Fruit fly (Drosophila melanogaster) whole organism, embryonic: Measurements from ENCODE around the gene HIP-R.

Source experiments
- Awh ChIP-seq: fragments of 200-800 bp; sonication (Bioruptor generic); IDR thresholded peaks from 2 replicates; pipeline ENCODE4, ENCODE4 v1.3.6; 2022; ENCODE audit warnings: missing biosample characterization, missing genetic modification characterization
- B-H2 ChIP-seq: fragments of 200-800 bp; sonication (Bioruptor generic); optimal IDR thresholded peaks from 2 replicates; lab custom pipeline; 2018; ENCODE audit warnings: missing biosample characterization, mild to moderate bottlenecking, missing genetic modification characterization
- BEAF-32 ChIP-seq: fragments of 200-800 bp; sonication (Bioruptor generic); optimal IDR thresholded peaks from 3 replicates; lab custom pipeline; 2017; ENCODE audit warnings: missing biosample characterization, missing genetic modification characterization, mild to moderate bottlenecking, moderate library complexity, missing genetic modification reagents
- Bgb ChIP-seq: fragments of 200-800 bp; sonication (Bioruptor generic); IDR thresholded peaks from 2 replicates; pipeline ENCODE4 v1.3.6; 2022; ENCODE audit warnings: missing biosample characterization, missing genetic modification characterization; ENCODE audit not compliant: partially characterized antibody
- CG10565 ChIP-seq: fragments of 200-800 bp; sonication (Bioruptor generic); optimal IDR thresholded peaks from 3 replicates; lab custom pipeline; 2016; ENCODE audit warnings: missing biosample characterization, mild to moderate bottlenecking, missing genetic modification characterization
- CG10959 ChIP-seq: fragments of 200-800 bp; sonication (Bioruptor generic); IDR thresholded peaks from 2 replicates; pipeline ENCODE4 v1.3.6; 2022; ENCODE audit warnings: missing biosample characterization, missing genetic modification characterization
- CG11560 ChIP-seq: fragments of 200-800 bp; sonication (Bioruptor generic); IDR thresholded peaks from 3 replicates; pipeline ENCODE4 v1.3.6; 2022; ENCODE audit warnings: missing biosample characterization, missing genetic modification characterization
- CG11695 ChIP-seq: fragments of 200-800 bp; sonication (Bioruptor generic); IDR thresholded peaks from 3 replicates; pipeline ENCODE4 v1.3.6; 2022; ENCODE audit warnings: missing biosample characterization, missing genetic modification characterization
- CG11696 ChIP-seq: fragments of 200-800 bp; sonication (Bioruptor generic); IDR thresholded peaks from 2 replicates; pipeline ENCODE4 v1.3.6; 2022; ENCODE audit warnings: missing biosample characterization, missing genetic modification characterization
- CG12071 ChIP-seq: fragments of 200-800 bp; sonication (Bioruptor generic); optimal IDR thresholded peaks from 3 replicates; lab custom pipeline; 2018; ENCODE audit warnings: missing biosample characterization, mild to moderate bottlenecking, missing genetic modification characterization
- CG16813 ChIP-seq: fragments of 200-800 bp; sonication (Bioruptor generic); IDR thresholded peaks from 3 replicates; pipeline ENCODE4 v1.3.6; 2022; ENCODE audit warnings: missing biosample characterization, missing genetic modification characterization; ENCODE audit not compliant: partially characterized antibody
- CG17328 ChIP-seq: fragments of 200-800 bp; sonication (Bioruptor generic); IDR thresholded peaks from 2 replicates; pipeline ENCODE4 v1.3.6; 2022; ENCODE audit warnings: missing biosample characterization, missing genetic modification characterization
- CG17385 ChIP-seq: fragments of 200-800 bp; sonication (Bioruptor generic); optimal IDR thresholded peaks from 3 replicates; lab custom pipeline; 2018; ENCODE audit warnings: missing biosample characterization, mild to moderate bottlenecking, missing genetic modification characterization
- CG1832 ChIP-seq: fragments of 200-800 bp; sonication (Bioruptor generic); optimal IDR thresholded peaks from 2 replicates; lab custom pipeline; 2017; ENCODE audit warnings: missing biosample characterization, mild to moderate bottlenecking, missing genetic modification characterization, inconsistent platforms
- CG33557 ChIP-seq: fragments of 200-800 bp; sonication (Bioruptor generic); optimal IDR thresholded peaks from 2 replicates; lab custom pipeline; 2019; ENCODE audit warnings: missing biosample characterization, mild to moderate bottlenecking, missing genetic modification characterization, moderate library complexity
- CG4328 ChIP-seq: fragments of 200-800 bp; sonication (Bioruptor generic); optimal IDR thresholded peaks from 3 replicates; lab custom pipeline; 2017; ENCODE audit warnings: missing biosample characterization, missing genetic modification reagents, missing genetic modification characterization
- CG6175 ChIP-seq: fragments of 200-800 bp; sonication (Bioruptor generic); IDR thresholded peaks from 3 replicates; pipeline ENCODE4 v1.3.6; 2022; ENCODE audit warnings: missing biosample characterization, missing genetic modification characterization
- CG6654 ChIP-seq: fragments of 200-800 bp; sonication (Bioruptor generic); optimal IDR thresholded peaks from 2 replicates; lab custom pipeline; 2017; ENCODE audit warnings: missing biosample characterization, mild to moderate bottlenecking, missing genetic modification characterization
- CG6854 ChIP-seq: fragments of 200-800 bp; sonication (Bioruptor generic); optimal IDR thresholded peaks from 3 replicates; lab custom pipeline; 2017; ENCODE audit warnings: missing biosample characterization, mild to moderate bottlenecking, missing genetic modification characterization
- CG8765 ChIP-seq: fragments of 200-800 bp; sonication (Bioruptor generic); IDR thresholded peaks from 2 replicates; pipeline ENCODE4 v1.3.6; 2022; ENCODE audit warnings: missing biosample characterization, missing genetic modification characterization
- CG9876 ChIP-seq: fragments of 200-800 bp; sonication (Bioruptor generic); optimal IDR thresholded peaks from 2 replicates; lab custom pipeline; 2016; ENCODE audit warnings: missing biosample characterization, missing genetic modification characterization
- Chrac-16 ChIP-seq: fragments of 200-800 bp; sonication (Bioruptor generic); optimal IDR thresholded peaks from 3 replicates; lab custom pipeline; 2016; ENCODE audit warnings: missing biosample characterization, missing genetic modification characterization
- Fer3 ChIP-seq: fragments of 200-800 bp; sonication (Bioruptor generic); optimal IDR thresholded peaks from 2 replicates; lab custom pipeline; 2018; ENCODE audit warnings: missing biosample characterization, mild to moderate bottlenecking, missing genetic modification characterization, moderate library complexity
- GATAe ChIP-seq: fragments of 200-800 bp; sonication (Bioruptor generic); conservative IDR thresholded peaks from 2 replicates; pipeline ENCODE4 v1.3.6; 2022; ENCODE audit warnings: missing biosample characterization, missing genetic modification characterization
- HLH4C ChIP-seq: fragments of 200-800 bp; sonication (Bioruptor generic); IDR thresholded peaks from 3 replicates; pipeline ENCODE4 v1.3.6; 2022; ENCODE audit warnings: missing biosample characterization, missing genetic modification characterization; ENCODE audit not compliant: partially characterized antibody
- Lhr ChIP-seq: fragments of 200-800 bp; sonication (Bioruptor generic); optimal IDR thresholded peaks from 3 replicates; lab custom pipeline; 2017; ENCODE audit warnings: mild to moderate bottlenecking, missing biosample characterization, missing genetic modification reagents, missing genetic modification characterization
- Meics ChIP-seq: fragments of 200-800 bp; sonication (Bioruptor generic); optimal IDR thresholded peaks from 2 replicates; lab custom pipeline; 2017; ENCODE audit warnings: missing biosample characterization, mild to moderate bottlenecking, missing genetic modification characterization
- NfI ChIP-seq: fragments of 200-800 bp; sonication (Bioruptor generic); optimal IDR thresholded peaks from 3 replicates; lab custom pipeline; 2018; ENCODE audit warnings: missing biosample characterization, mild to moderate bottlenecking, missing genetic modification characterization, moderate library complexity
- Scr ChIP-seq: fragments of 200-800 bp; sonication (Bioruptor generic); IDR thresholded peaks from 2 replicates; pipeline ENCODE4 v1.3.6; 2022; ENCODE audit warnings: missing biosample characterization, missing genetic modification characterization; ENCODE audit not compliant: partially characterized antibody
- Taf1 ChIP-seq: fragments of 200-800 bp; sonication (Bioruptor generic); IDR thresholded peaks from 2 replicates; pipeline ENCODE4 v1.3.6; 2022; ENCODE audit warnings: missing biosample characterization, missing genetic modification characterization
- bsh ChIP-seq, 2 experiments: fragments of 200-800 bp; sonication (Bioruptor generic); optimal IDR thresholded peaks; 2 replicates each; lab custom pipeline; 2017 to 2018; ENCODE audit warnings: mild to moderate bottlenecking in 2 of 2, missing biosample characterization in 2 of 2, missing genetic modification characterization in 2 of 2, moderate library complexity in 1 of 2
- chm ChIP-seq: fragments of 200-800 bp; sonication (Bioruptor generic); IDR thresholded peaks from 2 replicates; pipeline ENCODE4 v1.3.6; 2022; ENCODE audit warnings: missing biosample characterization, missing genetic modification characterization
- crc ChIP-seq: fragments of 200-800 bp; sonication (Bioruptor generic); optimal IDR thresholded peaks from 2 replicates; lab custom pipeline; 2016; ENCODE audit warnings: missing biosample characterization, missing genetic modification characterization
- crp ChIP-seq, 2 experiments: fragments of 200-800 bp; sonication (Bioruptor generic); optimal IDR thresholded peaks; 2 replicates in 1 of 2; 3 replicates in 1 of 2; lab custom pipeline; 2017; ENCODE audit warnings: missing biosample characterization in 2 of 2, missing genetic modification characterization in 2 of 2, mild to moderate bottlenecking in 1 of 2, moderate library complexity in 1 of 2
- dmrt11E ChIP-seq: fragments of 200-800 bp; sonication (Bioruptor generic); optimal IDR thresholded peaks from 3 replicates; lab custom pipeline; 2018; ENCODE audit warnings: missing biosample characterization, mild to moderate bottlenecking, missing genetic modification characterization, moderate library complexity
- gce ChIP-seq: fragments of 200-800 bp; sonication (Bioruptor generic); IDR thresholded peaks from 3 replicates; pipeline ENCODE4 v1.3.6; 2022; ENCODE audit warnings: missing biosample characterization, missing genetic modification characterization
- grau ChIP-seq: fragments of 200-800 bp; optimal IDR thresholded peaks from 3 replicates; lab custom pipeline; 2019; ENCODE audit warnings: missing biosample characterization, mild to moderate bottlenecking, missing genetic modification characterization, moderate library complexity
- grn ChIP-seq: fragments of 200-800 bp; sonication (Bioruptor generic); optimal IDR thresholded peaks from 3 replicates; lab custom pipeline; 2017; ENCODE audit warnings: missing biosample characterization, missing genetic modification characterization
- h ChIP-seq: fragments of >200 bp; optimal IDR thresholded peaks from 2 replicates; lab custom pipeline; 2017
- ind ChIP-seq: fragments of 200-800 bp; sonication (Bioruptor generic); optimal IDR thresholded peaks from 3 replicates; lab custom pipeline; 2016; ENCODE audit warnings: missing biosample characterization, missing genetic modification characterization
- kah ChIP-seq: fragments of 200-800 bp; sonication (Bioruptor generic); optimal IDR thresholded peaks from 2 replicates; lab custom pipeline; 2018; ENCODE audit warnings: missing biosample characterization, mild to moderate bottlenecking, missing genetic modification characterization
- mirr ChIP-seq: fragments of 200-800 bp; sonication (Bioruptor generic); optimal IDR thresholded peaks from 3 replicates; lab custom pipeline; 2018; ENCODE audit warnings: missing biosample characterization, mild to moderate bottlenecking, missing genetic modification characterization
- nerfin-1 ChIP-seq: fragments of 200-800 bp; sonication (Bioruptor generic); optimal IDR thresholded peaks from 3 replicates; lab custom pipeline; 2019; ENCODE audit warnings: missing biosample characterization, mild to moderate bottlenecking, missing genetic modification characterization, moderate library complexity
- nom ChIP-seq: fragments of 200-800 bp; sonication (Bioruptor generic); optimal IDR thresholded peaks from 2 replicates; lab custom pipeline; 2017; ENCODE audit warnings: missing biosample characterization, missing genetic modification characterization, mild to moderate bottlenecking, moderate library complexity, missing genetic modification reagents
- onecut ChIP-seq: fragments of 200-800 bp; sonication (Bioruptor generic); IDR thresholded peaks from 2 replicates; pipeline ENCODE4 v1.3.6; 2022; ENCODE audit warnings: missing biosample characterization, missing genetic modification characterization
- org-1 ChIP-seq: fragments of 200-800 bp; sonication (Bioruptor generic); optimal IDR thresholded peaks from 2 replicates; lab custom pipeline; 2017; ENCODE audit warnings: missing biosample characterization, missing genetic modification characterization
- phol ChIP-seq: fragments of 200-800 bp; sonication (Bioruptor generic); optimal IDR thresholded peaks from 3 replicates; lab custom pipeline; 2018; ENCODE audit warnings: missing biosample characterization, mild to moderate bottlenecking, missing genetic modification characterization, moderate library complexity
- unc-4 ChIP-seq: fragments of 200-800 bp; sonication (Bioruptor generic); IDR thresholded peaks from 2 replicates; pipeline ENCODE4 v1.3.6; 2022; ENCODE audit warnings: missing biosample characterization, missing genetic modification characterization; ENCODE audit not compliant: partially characterized antibody
- unpg ChIP-seq: fragments of 200-800 bp; sonication (Bioruptor generic); optimal IDR thresholded peaks from 3 replicates; lab custom pipeline; 2018; ENCODE audit warnings: missing biosample characterization, mild to moderate bottlenecking, missing genetic modification characterization, moderate library complexity

Gene HIP-R

dm6 chrX:3774277-3774676 lies 15.5 kb upstream of the HIP-R start (continued):
- peak; percentile 15 for TF ChIP-seq CG33557 (GFP tag; lab: Kevin White, UChicago)
- TF ChIP-seq kah = peak; percentile 72
- TF ChIP-seq gce (GFP tag; lab: Robert Waterston, UW) = peak; percentile 71; the same call in 1 of the 3 replicates
- TF ChIP-seq GATAe = peak; percentile 80
- TF ChIP-seq CG6654 = peak; percentile 39
- TF ChIP-seq nom (GFP tag; lab: Kevin White, UChicago) = peak; percentile 24
- no peak for TF ChIP-seq BEAF-32
- peak; percentile 91 for TF ChIP-seq CG11695 (GFP tag; lab: Robert Waterston, UW)
- peak; percentile 91 for TF ChIP-seq Taf1 (GFP tag; lab: Robert Waterston, UW)
- peak; percentile 89 for TF ChIP-seq CG6175 (GFP tag; lab: Robert Waterston, UW)
- peak; percentile 83 for TF ChIP-seq org-1 (GFP tag; lab: Kevin White, UChicago)
- TF ChIP-seq CG9876 = peak; percentile 74
- peak; percentile 10 for TF ChIP-seq CG10565 (GFP tag; lab: Kevin White, UChicago)
- peak; percentile 95 for TF ChIP-seq Meics (GFP tag; lab: Kevin White, UChicago)
- peak; percentile 81; the same call in 1 of the 3 replicates for TF ChIP-seq CG11560 (tag; lab: Robert Waterston, UW)
- TF ChIP-seq unc-4 = no peak
- peak; percentile 53 for TF ChIP-seq dmrt11E (tag; lab: Kevin White, UChicago)
- peak; percentile 96 for TF ChIP-seq Fer3 (tag; lab: Kevin White, UChicago)
- peak; percentile 85 for TF ChIP-seq CG6854
- TF ChIP-seq mirr (GFP tag; lab: Kevin White, UChicago) = peak; percentile 85
- TF ChIP-seq ind = peak; percentile 90
- no peak for TF ChIP-seq Bgb
- TF ChIP-seq h (lab: Kevin White, UChicago) = no peak
- peak; percentile 77; the same call in 1 of the 2 replicates for TF ChIP-seq chm (GFP tag; lab: Robert Waterston, UW)
- peak; percentile 93 for TF ChIP-seq B-H2 (GFP tag; lab: Kevin White, UChicago)
- TF ChIP-seq onecut = peak; percentile 81
- TF ChIP-seq CG17385 = peak; percentile 89
- peak; percentile 33 for TF ChIP-seq grn (GFP tag; lab: Kevin White, UChicago)
- peak in 1 of 2 experiments; percentile 79 for TF ChIP-seq bsh (GFP tag; optimal IDR thresholded peaks at IDR 0.05; lab: Kevin White, UChicago)
- TF ChIP-seq Chrac-16 (GFP tag; lab: Kevin White, UChicago) = peak; percentile 88
- peak; percentile 82 for TF ChIP-seq CG8765
- TF ChIP-seq Awh (GFP tag; lab: Robert Waterston, UW) = peak; percentile 84
- no peak for TF ChIP-seq HLH4C (GFP tag; lab: Robert Waterston, UW)
- peak; percentile 87 for TF ChIP-seq CG12071 (GFP tag; lab: Kevin White, UChicago)
- peak; percentile 90 for TF ChIP-seq NfI (GFP tag; lab: Kevin White, UChicago)
- no peak for TF ChIP-seq CG16813 (GFP tag; lab: Robert Waterston, UW)
- peak; percentile 87 for TF ChIP-seq crc (GFP tag; lab: Kevin White, UChicago)
- TF ChIP-seq unpg (GFP tag; lab: Kevin White, UChicago) = peak; percentile 94
- peak; percentile 69 for TF ChIP-seq CG10959 (GFP tag; lab: Robert Waterston, UW)
- peak in 1 of 2 experiments; percentile 50 for TF ChIP-seq crp (GFP tag; optimal IDR thresholded peaks at IDR 0.05; lab: Kevin White, UChicago)
- TF ChIP-seq grau (tag; lab: Kevin White, UChicago) = peak; percentile 99
- no peak for TF ChIP-seq CG1832
- peak; percentile 83 for TF ChIP-seq CG17328 (GFP tag; lab: Robert Waterston, UW)
- TF ChIP-seq CG11696 (GFP tag; lab: Robert Waterston, UW) = peak; percentile 74
- TF ChIP-seq phol (tag; lab: Kevin White, UChicago) = peak; percentile 80
- peak; percentile 73 for TF ChIP-seq CG4328 (GFP tag; lab: Kevin White, UChicago)
- peak; percentile 76 for TF ChIP-seq nerfin-1
- no peak for TF ChIP-seq Scr
- no peak for TF ChIP-seq Lhr (GFP tag; lab: Kevin White, UChicago)
